Fruit fly (Drosophila melanogaster) whole organism, embryonic: ENCODE measurements around the gene Dph5.
A peak's percentile ranks its signal among the peaks of the same experiment; 100 is the strongest.

ENCODE experiments used
- CG11723 ChIP-seq: fragments of 200-800 bp; sonication (Bioruptor generic); optimal IDR thresholded peaks from 2 replicates; lab custom pipeline; 2017; ENCODE audit warnings: missing biosample characterization, mild to moderate bottlenecking, missing genetic modification characterization
- CG12659 ChIP-seq: fragments of 200-800 bp; sonication (Bioruptor generic); optimal IDR thresholded peaks from 3 replicates; lab custom pipeline; 2017; ENCODE audit warnings: mild to moderate bottlenecking, missing biosample characterization, missing genetic modification reagents, missing genetic modification characterization
- CG13894 ChIP-seq: fragments of 200-800 bp; sonication (Bioruptor generic); optimal IDR thresholded peaks from 3 replicates; lab custom pipeline; 2018; ENCODE audit warnings: missing biosample characterization, mild to moderate bottlenecking, missing genetic modification characterization, moderate library complexity
- CG15269 ChIP-seq: fragments of 200-800 bp; sonication (Bioruptor generic); optimal IDR thresholded peaks from 2 replicates; lab custom pipeline; 2018; ENCODE audit warnings: missing biosample characterization, mild to moderate bottlenecking, missing genetic modification characterization, moderate library complexity
- CG15514 ChIP-seq: fragments of 200-800 bp; sonication (Bioruptor generic); optimal IDR thresholded peaks from 3 replicates; lab custom pipeline; 2017; ENCODE audit warnings: missing biosample characterization, missing genetic modification characterization, mild to moderate bottlenecking, moderate library complexity, missing genetic modification reagents
- CG16863 ChIP-seq: fragments of 200-800 bp; sonication (Bioruptor generic); optimal IDR thresholded peaks from 3 replicates; lab custom pipeline; 2016; ENCODE audit warnings: missing biosample characterization, missing genetic modification characterization
- CG17359 ChIP-seq: fragments of 200-800 bp; sonication (Bioruptor generic); optimal IDR thresholded peaks from 3 replicates; lab custom pipeline; 2018; ENCODE audit warnings: missing biosample characterization, mild to moderate bottlenecking, missing genetic modification characterization, moderate library complexity
- CG17802 ChIP-seq: fragments of 200-800 bp; sonication (Bioruptor generic); optimal IDR thresholded peaks from 2 replicates; lab custom pipeline; 2018; ENCODE audit warnings: missing biosample characterization, mild to moderate bottlenecking, missing genetic modification characterization, moderate library complexity
- CG2199 ChIP-seq: fragments of 200-800 bp; sonication (Bioruptor generic); IDR thresholded peaks from 3 replicates; pipeline ENCODE4 v1.3.6; 2022; ENCODE audit warnings: missing biosample characterization, missing genetic modification characterization
- CG3407 ChIP-seq: fragments of 200-800 bp; sonication (Bioruptor generic); optimal IDR thresholded peaks from 2 replicates; lab custom pipeline; 2018; ENCODE audit warnings: missing biosample characterization, mild to moderate bottlenecking, missing genetic modification characterization
- CG34224 ChIP-seq: fragments of 200-800 bp; sonication (Bioruptor generic); IDR thresholded peaks from 3 replicates; pipeline ENCODE4 v1.3.6; 2022; ENCODE audit warnings: missing biosample characterization, missing genetic modification characterization; ENCODE audit not compliant: partially characterized antibody
- CG34376 ChIP-seq: fragments of 200-800 bp; sonication (Bioruptor generic); optimal IDR thresholded peaks from 2 replicates; lab custom pipeline; 2018; ENCODE audit warnings: missing biosample characterization, mild to moderate bottlenecking, missing genetic modification characterization
- CG3995 ChIP-seq: fragments of 200-800 bp; sonication (Bioruptor generic); optimal IDR thresholded peaks from 3 replicates; lab custom pipeline; 2016; ENCODE audit warnings: missing biosample characterization, missing genetic modification characterization
- CG4617 ChIP-seq: fragments of 200-800 bp; sonication (Bioruptor generic); optimal IDR thresholded peaks from 3 replicates; lab custom pipeline; 2016; ENCODE audit warnings: missing biosample characterization, missing genetic modification characterization, borderline replicate concordance
- CG5953 ChIP-seq: fragments of 200-800 bp; sonication (Bioruptor generic); IDR thresholded peaks from 2 replicates; pipeline ENCODE4 v1.3.6; 2022; ENCODE audit warnings: missing biosample characterization, missing genetic modification characterization
- CG8089 ChIP-seq: fragments of 200-800 bp; sonication (Bioruptor generic); optimal IDR thresholded peaks from 3 replicates; lab custom pipeline; 2016; ENCODE audit warnings: missing biosample characterization, missing genetic modification characterization
- Dip3 ChIP-seq: fragments of 200-800 bp; sonication (Bioruptor generic); optimal IDR thresholded peaks from 3 replicates; lab custom pipeline; 2016; ENCODE audit warnings: missing biosample characterization, missing genetic modification characterization
- Doc2 ChIP-seq: fragments of 200-800 bp; sonication (Bioruptor generic); IDR thresholded peaks from 2 replicates; pipeline ENCODE4 v1.3.6; 2022; ENCODE audit warnings: missing biosample characterization, missing genetic modification characterization
- Dp ChIP-seq: fragments of 200-800 bp; sonication (Bioruptor generic); optimal IDR thresholded peaks from 2 replicates; lab custom pipeline; 2018; ENCODE audit warnings: missing biosample characterization, mild to moderate bottlenecking, missing genetic modification characterization, moderate library complexity
- HLH54F ChIP-seq: fragments of 200-800 bp; sonication (Bioruptor generic); optimal IDR thresholded peaks from 3 replicates; lab custom pipeline; 2016; ENCODE audit warnings: missing biosample characterization, missing genetic modification characterization
- Lpt ChIP-seq: fragments of >200 bp; optimal IDR thresholded peaks from 2 replicates; lab custom pipeline; 2018; ENCODE audit warnings: missing biosample characterization, missing genetic modification characterization
- MTF-1 ChIP-seq: fragments of 200-800 bp; sonication (Bioruptor generic); optimal IDR thresholded peaks from 2 replicates; lab custom pipeline; 2018; ENCODE audit warnings: missing biosample characterization, mild to moderate bottlenecking, missing genetic modification characterization, borderline replicate concordance
- NC2α ChIP-seq: fragments of 200-800 bp; sonication (Bioruptor generic); optimal IDR thresholded peaks from 2 replicates; lab custom pipeline; 2016; ENCODE audit warnings: missing biosample characterization, missing genetic modification characterization
- PHDP ChIP-seq: fragments of 200-800 bp; sonication (Bioruptor generic); optimal IDR thresholded peaks from 3 replicates; lab custom pipeline; 2018; ENCODE audit warnings: missing biosample characterization, mild to moderate bottlenecking, missing genetic modification characterization, moderate library complexity
- Rfx ChIP-seq: fragments of 200-800 bp; sonication (Bioruptor generic); IDR thresholded peaks from 2 replicates; pipeline ENCODE4 v1.3.6; 2022; ENCODE audit warnings: missing biosample characterization, missing genetic modification characterization
- Sry-δ ChIP-seq: fragments of 200-800 bp; sonication (Bioruptor generic); optimal IDR thresholded peaks from 2 replicates; lab custom pipeline; 2016; ENCODE audit warnings: missing biosample characterization, missing genetic modification characterization
- Ssrp ChIP-seq: fragments of 200-800 bp; sonication (Bioruptor generic); optimal IDR thresholded peaks from 2 replicates; lab custom pipeline; 2018; ENCODE audit warnings: missing biosample characterization, mild to moderate bottlenecking, missing genetic modification characterization, moderate library complexity
- ac ChIP-seq: fragments of 200-800 bp; sonication (Bioruptor generic); optimal IDR thresholded peaks from 3 replicates; lab custom pipeline; 2017; ENCODE audit warnings: missing biosample characterization, mild to moderate bottlenecking, missing genetic modification characterization
- amos ChIP-seq: fragments of 200-800 bp; sonication (Bioruptor generic); IDR thresholded peaks from 2 replicates; pipeline ENCODE4 v1.3.6; 2022; ENCODE audit warnings: missing biosample characterization, missing genetic modification characterization; ENCODE audit not compliant: partially characterized antibody
- ash1 ChIP-seq: fragments of 200-800 bp; sonication (Bioruptor generic); optimal IDR thresholded peaks from 2 replicates; lab custom pipeline; 2018; ENCODE audit warnings: missing biosample characterization, mild to moderate bottlenecking, missing genetic modification characterization
- cg ChIP-seq: fragments of 200-800 bp; sonication (Bioruptor generic); optimal IDR thresholded peaks from 3 replicates; lab custom pipeline; 2019; ENCODE audit warnings: missing biosample characterization, mild to moderate bottlenecking, missing genetic modification characterization, moderate library complexity
- croc ChIP-seq: fragments of 200-800 bp; sonication (Bioruptor generic); conservative IDR thresholded peaks from 3 replicates; pipeline ENCODE4 v1.3.6; 2022; ENCODE audit warnings: missing biosample characterization, missing genetic modification characterization
- crp ChIP-seq, 2 experiments: fragments of 200-800 bp; sonication (Bioruptor generic); optimal IDR thresholded peaks; 2 replicates in 1 of 2; 3 replicates in 1 of 2; lab custom pipeline; 2017; ENCODE audit warnings: missing biosample characterization in 2 of 2, missing genetic modification characterization in 2 of 2, mild to moderate bottlenecking in 1 of 2, moderate library complexity in 1 of 2
- dan ChIP-seq: fragments of 200-800 bp; sonication (Bioruptor generic); IDR thresholded peaks from 2 replicates; pipeline ENCODE4 v1.3.6; 2022; ENCODE audit warnings: missing biosample characterization, missing genetic modification characterization
- en ChIP-seq: fragments of 200-800 bp; sonication (Bioruptor generic); optimal IDR thresholded peaks from 2 replicates; lab custom pipeline; 2016; ENCODE audit warnings: missing biosample characterization, missing genetic modification characterization
- esg ChIP-seq: fragments of 200-800 bp; sonication (Bioruptor generic); conservative IDR thresholded peaks from 2 replicates; pipeline ENCODE4 v1.3.6; 2022; ENCODE audit warnings: missing biosample characterization, missing genetic modification characterization
- fd64A ChIP-seq: fragments of 200-800 bp; sonication (Bioruptor generic); optimal IDR thresholded peaks from 3 replicates; lab custom pipeline; 2018; ENCODE audit warnings: missing biosample characterization, mild to moderate bottlenecking, missing genetic modification characterization
- gro ChIP-seq: fragments of 200-800 bp; sonication (Bioruptor generic); optimal IDR thresholded peaks from 2 replicates; lab custom pipeline; 2016; ENCODE audit warnings: missing biosample characterization, missing genetic modification characterization
- h ChIP-seq: fragments of >200 bp; optimal IDR thresholded peaks from 2 replicates; lab custom pipeline; 2017
- jing ChIP-seq: fragments of 200-800 bp; sonication (Bioruptor generic); optimal IDR thresholded peaks from 2 replicates; lab custom pipeline; 2018; ENCODE audit warnings: missing biosample characterization, mild to moderate bottlenecking, missing genetic modification characterization
- lbe ChIP-seq: fragments of 200-800 bp; sonication (Bioruptor generic); optimal IDR thresholded peaks from 2 replicates; lab custom pipeline; 2016; ENCODE audit warnings: missing biosample characterization, mild to moderate bottlenecking, missing genetic modification characterization
- lilli ChIP-seq: fragments of 200-800 bp; sonication (Bioruptor generic); optimal IDR thresholded peaks from 3 replicates; lab custom pipeline; 2016; ENCODE audit warnings: missing biosample characterization, missing genetic modification characterization
- mam ChIP-seq: fragments of 200-800 bp; sonication (Bioruptor generic); optimal IDR thresholded peaks from 3 replicates; lab custom pipeline; 2016; ENCODE audit warnings: missing biosample characterization, missing genetic modification characterization
- nom ChIP-seq: fragments of 200-800 bp; sonication (Bioruptor generic); optimal IDR thresholded peaks from 2 replicates; lab custom pipeline; 2017; ENCODE audit warnings: missing biosample characterization, missing genetic modification characterization, mild to moderate bottlenecking, moderate library complexity, missing genetic modification reagents
- org-1 ChIP-seq: fragments of 200-800 bp; sonication (Bioruptor generic); optimal IDR thresholded peaks from 2 replicates; lab custom pipeline; 2017; ENCODE audit warnings: missing biosample characterization, missing genetic modification characterization
- prd ChIP-seq, 3 experiments: fragments of >200 bp in 2 of 3; fragments of 200-800 bp in 1 of 3; sonication (Bioruptor generic) in 1 of 3; optimal IDR thresholded peaks in 2 of 3; IDR thresholded peaks in 1 of 3; 2 replicates in 2 of 3; 3 replicates in 1 of 3; pipeline versions ENCODE4 v1.3.6 to Lab custom; 2017 to 2022; ENCODE audit warnings: missing biosample characterization in 1 of 3, missing genetic modification characterization in 1 of 3
- psq ChIP-seq: fragments of 200-800 bp; sonication (Bioruptor generic); optimal IDR thresholded peaks from 2 replicates; lab custom pipeline; 2017; ENCODE audit warnings: missing biosample characterization, missing genetic modification characterization
- stwl ChIP-seq: fragments of 200-800 bp; sonication (Bioruptor generic); optimal IDR thresholded peaks from 3 replicates; lab custom pipeline; 2018; ENCODE audit warnings: missing biosample characterization, mild to moderate bottlenecking, missing genetic modification characterization, moderate library complexity
- vvl ChIP-seq: fragments of 200-800 bp; sonication (Bioruptor generic); IDR thresholded peaks from 2 replicates; pipeline ENCODE4 v1.3.6; 2022; ENCODE audit warnings: missing biosample characterization, missing genetic modification characterization
- yki ChIP-seq: fragments of >200 bp; optimal IDR thresholded peaks from 3 replicates; lab custom pipeline; 2018

Gene Dph5

dm6 chr3R:22590668-22591275 is 7.7 kb upstream of the Dph5 start (continued):
- TF ChIP-seq PHDP (tag; lab: Kevin White, UChicago): peak; percentile 65
- TF ChIP-seq yki (lab: Kevin White, UChicago): no peak
- TF ChIP-seq lilli (GFP tag; lab: Kevin White, UChicago): peak; percentile 55
- peak; percentile 60 for TF ChIP-seq CG12659
- no peak for TF ChIP-seq fd64A (GFP tag; lab: Kevin White, UChicago)
- peak; percentile 13 for TF ChIP-seq HLH54F (GFP tag; lab: Kevin White, UChicago)
- TF ChIP-seq CG15269 (tag; lab: Kevin White, UChicago): peak; percentile 34
- no peak for TF ChIP-seq h (lab: Kevin White, UChicago)
- TF ChIP-seq cg (GFP tag; lab: Kevin White, UChicago): peak; percentile 75
- TF ChIP-seq psq: no peak
- no peak for TF ChIP-seq gro (GFP tag; lab: Kevin White, UChicago)
- no peak for TF ChIP-seq prd (optimal IDR thresholded peaks at IDR 0.05; lab: Kevin White, UChicago)
- TF ChIP-seq prd (GFP tag; IDR thresholded peaks at IDR 0.05; lab: Robert Waterston, UW): peak; percentile 31; the same call in 1 of the 3 replicates
- TF ChIP-seq stwl (tag; lab: Kevin White, UChicago): no peak
- TF ChIP-seq Sry-δ: no peak
- no peak for TF ChIP-seq CG13894 (tag; lab: Kevin White, UChicago)
- no peak for TF ChIP-seq dan (GFP tag; lab: Robert Waterston, UW)
- TF ChIP-seq CG3995 (GFP tag; lab: Kevin White, UChicago): no peak
- TF ChIP-seq CG34224: no peak
- no peak for TF ChIP-seq nom (GFP tag; lab: Kevin White, UChicago)
- TF ChIP-seq Rfx (GFP tag; lab: Robert Waterston, UW): no peak
- TF ChIP-seq CG34376: no peak
- peak; percentile 22; the same call in 1 of the 2 replicates for TF ChIP-seq CG5953 (GFP tag; lab: Robert Waterston, UW)
- peak; percentile 37 for TF ChIP-seq esg (GFP tag; lab: Robert Waterston, UW)
- no peak for TF ChIP-seq Lpt
- TF ChIP-seq org-1 (GFP tag; lab: Kevin White, UChicago): peak; percentile 64
- TF ChIP-seq ash1 (GFP tag; lab: Kevin White, UChicago): no peak
- TF ChIP-seq vvl (GFP tag; lab: Robert Waterston, UW): peak; percentile 12; the same call in 1 of the 2 replicates
- TF ChIP-seq Ssrp: peak; percentile 86
- TF ChIP-seq lbe (GFP tag; lab: Kevin White, UChicago): no peak
- peak; percentile 42 for TF ChIP-seq CG11723
- no peak for TF ChIP-seq amos (GFP tag; lab: Robert Waterston, UW)
- TF ChIP-seq mam: peak; percentile 20
- peak; percentile 12 for TF ChIP-seq CG17802 (tag; lab: Kevin White, UChicago)
- TF ChIP-seq CG2199 (GFP tag; lab: Robert Waterston, UW): peak; percentile 90; the same call in 2 of the 3 replicates
- TF ChIP-seq jing: peak; percentile 5
- TF ChIP-seq CG8089 (GFP tag; lab: Kevin White, UChicago): peak; percentile 25
- TF ChIP-seq NC2α (GFP tag; lab: Kevin White, UChicago): peak; percentile 56
- no peak for TF ChIP-seq crp (GFP tag; optimal IDR thresholded peaks at IDR 0.05; lab: Kevin White, UChicago)
- peak; percentile 1 for TF ChIP-seq ac
- TF ChIP-seq CG3407 (GFP tag; lab: Kevin White, UChicago): peak; percentile 65
- TF ChIP-seq CG4617 (GFP tag; lab: Kevin White, UChicago): peak; percentile 8
- TF ChIP-seq croc (GFP tag; lab: Robert Waterston, UW): peak; percentile 62
- no peak for TF ChIP-seq Doc2
- peak; percentile 47 for TF ChIP-seq CG17359 (tag; lab: Kevin White, UChicago)
- TF ChIP-seq CG16863 (GFP tag; lab: Kevin White, UChicago): peak; percentile 56
- TF ChIP-seq en (GFP tag; lab: Kevin White, UChicago): peak; percentile 13
- no peak for TF ChIP-seq Dip3 (GFP tag; lab: Kevin White, UChicago)
- TF ChIP-seq CG15514 (GFP tag; lab: Kevin White, UChicago): no peak
- TF ChIP-seq Dp (GFP tag; lab: Kevin White, UChicago): no peak
- peak; percentile 49 for TF ChIP-seq MTF-1 (GFP tag; lab: Kevin White, UChicago)
